Worm (Caenorhabditis elegans): ENCODE data around the gene R186.8.

Gene R186.8

ce11 chrV:12961085-12961560, 6.7 kb downstream of the R186.8 start, which contains the start of gene mpst-7:
Gene mpst-7, minus strand, starts transcription at chrV:12961135.
- TF ChIP-seq skn-1 (tag; optimal IDR thresholded peaks at IDR 0.05) = no peak
- TF ChIP-seq nhr-25 (tag; optimal IDR thresholded peaks at IDR 0.05) = peak; percentile 20
- peak; percentile 35 for TF ChIP-seq fos-1 (tag; optimal IDR thresholded peaks at IDR 0.05)
- no peak for TF ChIP-seq Y55F3AM.14 (GFP tag; optimal IDR thresholded peaks at IDR 0.05)

- TF ChIP-seq nhr-237 (tag; optimal IDR thresholded peaks at IDR 0.05) (no peak), gmeb-1 (tag; optimal IDR thresholded peaks at IDR 0.05) (no peak), ama-1 (optimal IDR thresholded peaks at IDR 0.05) (no peak), Y55F3AM.14 (GFP tag; optimal IDR thresholded peaks at IDR 0.05) (no peak), fos-1 (tag; optimal IDR thresholded peaks at IDR 0.05) (no peak), unc-55 (GFP tag; optimal IDR thresholded peaks at IDR 0.05) (no peak), ZK546.5 (tag; optimal IDR thresholded peaks at IDR 0.05) (no peak), elt-3 (tag; optimal IDR thresholded peaks at IDR 0.05) (no peak), nhr-10 (tag; optimal IDR thresholded peaks at IDR 0.05) (no peak), lin-11 (tag; optimal IDR thresholded peaks at IDR 0.05) (no peak), nhr-21 (tag; optimal IDR thresholded peaks at IDR 0.05) (no peak), C34F6.9 (tag; optimal IDR thresholded peaks at IDR 0.05) (no peak)
Observed at ce11 chrV:12954261-12954660, 13.5 kb downstream of the R186.8 start.

ce11 chrV:12953702-12954101, 14.1 kb downstream of the R186.8 start, which contains the start of gene eif-3.K:
Gene eif-3.K, plus strand, starts transcription at chrV:12954002.
- TF ChIP-seq mbf-1 (tag; optimal IDR thresholded peaks at IDR 0.05) (no peak), nhr-77 (tag; optimal IDR thresholded peaks at IDR 0.05) (no peak), mdl-1 (tag; optimal IDR thresholded peaks at IDR 0.05) (no peak), alr-1 (tag; optimal IDR thresholded peaks at IDR 0.05) (no peak), mab-5 (tag; optimal IDR thresholded peaks at IDR 0.05) (no peak), egl-27 (tag; optimal IDR thresholded peaks at IDR 0.05) (no peak), elt-1 (tag; optimal IDR thresholded peaks at IDR 0.05) (no peak), nhr-23 (tag; optimal IDR thresholded peaks at IDR 0.05) (no peak), Y55F3AM.14 (GFP tag; optimal IDR thresholded peaks at IDR 0.05) (no peak), ztf-1 (GFP tag; conservative IDR thresholded peaks at IDR 0.05) (no peak), ztf-11 (tag; optimal IDR thresholded peaks at IDR 0.05) (no peak), aly-2 (tag; optimal IDR thresholded peaks at IDR 0.05) (no peak), sma-3 (GFP tag; optimal IDR thresholded peaks at IDR 0.05) (no peak), unc-55 (GFP tag; optimal IDR thresholded peaks at IDR 0.05) (no peak), nhr-21 (tag; optimal IDR thresholded peaks at IDR 0.05) (no peak)

- TF ChIP-seq lin-11 (tag; optimal IDR thresholded peaks at IDR 0.05) = no peak
- no peak for TF ChIP-seq R02D3.7 (tag; optimal IDR thresholded peaks at IDR 0.05)
- TF ChIP-seq unc-39 (tag; optimal IDR thresholded peaks at IDR 0.05) = no peak
- TF ChIP-seq ceh-16 (tag; optimal IDR thresholded peaks at IDR 0.05) = no peak
- TF ChIP-seq unc-55 (GFP tag; optimal IDR thresholded peaks at IDR 0.05) = peak; percentile 49
- TF ChIP-seq gmeb-1 (tag; optimal IDR thresholded peaks at IDR 0.05) = peak; percentile 23
- no peak for TF ChIP-seq ceh-82 (tag; optimal IDR thresholded peaks at IDR 0.05)
- no peak for TF ChIP-seq zag-1 (tag; optimal IDR thresholded peaks at IDR 0.05)
- no peak for TF ChIP-seq nhr-21 (tag; optimal IDR thresholded peaks at IDR 0.05)
- TF ChIP-seq nhr-129 (tag; optimal IDR thresholded peaks at IDR 0.05) = peak; percentile 40
- TF ChIP-seq ztf-4 (tag; optimal IDR thresholded peaks at IDR 0.05) = no peak
- no peak for TF ChIP-seq alr-1 (tag; optimal IDR thresholded peaks at IDR 0.05)
- TF ChIP-seq nhr-237 (tag; optimal IDR thresholded peaks at IDR 0.05) = no peak
- TF ChIP-seq nhr-25 (tag; optimal IDR thresholded peaks at IDR 0.05) = no peak
- TF ChIP-seq lsy-2 (tag; optimal IDR thresholded peaks at IDR 0.05) = peak in 1 of 2 experiments; percentile 43
- TF ChIP-seq C34F6.9 (tag; optimal IDR thresholded peaks at IDR 0.05) = peak; percentile 4
- TF ChIP-seq nhr-23 (tag; optimal IDR thresholded peaks at IDR 0.05) = no peak
- TF ChIP-seq crh-2 (tag; optimal IDR thresholded peaks at IDR 0.05) = peak; percentile 71
- no peak for TF ChIP-seq mdl-1 (tag; optimal IDR thresholded peaks at IDR 0.05)
- TF ChIP-seq nhr-12 (tag; optimal IDR thresholded peaks at IDR 0.05) = no peak
- TF ChIP-seq mbf-1 (tag; optimal IDR thresholded peaks at IDR 0.05) = no peak
- no peak for TF ChIP-seq Y55F3AM.14 (GFP tag; optimal IDR thresholded peaks at IDR 0.05)
- no peak for TF ChIP-seq fos-1 (tag; optimal IDR thresholded peaks at IDR 0.05)
- no peak for TF ChIP-seq unc-62 (GFP tag; optimal IDR thresholded peaks at IDR 0.05)
- TF ChIP-seq egl-27 (tag; optimal IDR thresholded peaks at IDR 0.05) = no peak
- no peak for TF ChIP-seq ama-1 (optimal IDR thresholded peaks at IDR 0.05)
- no peak for TF ChIP-seq ztf-1 (GFP tag; conservative IDR thresholded peaks at IDR 0.05)
- TF ChIP-seq F13H6.1 (tag; optimal IDR thresholded peaks at IDR 0.05) = no peak
- TF ChIP-seq dmd-4 (tag; optimal IDR thresholded peaks at IDR 0.05) = no peak
- TF ChIP-seq ZK546.5 (tag; optimal IDR thresholded peaks at IDR 0.05) = no peak
- no peak for TF ChIP-seq nhr-11 (tag; optimal IDR thresholded peaks at IDR 0.05)
- TF ChIP-seq lin-39 (tag; optimal IDR thresholded peaks at IDR 0.05) = no peak
- no peak for TF ChIP-seq ztf-11 (tag; optimal IDR thresholded peaks at IDR 0.05)
- no peak for TF ChIP-seq peb-1 (tag; optimal IDR thresholded peaks at IDR 0.05)
Observed at ce11 chrV:12952287-12952686, 15.5 kb downstream of the R186.8 start, which contains the start of gene pqn-68. Gene pqn-68, plus strand, starts transcription at chrV:12952636.

Measured in whole organism, L2 larva.